Fruit fly (Drosophila melanogaster) whole organism, embryonic: ENCODE results near the gene CG8051.

Experiments
- Adf1 ChIP-seq: fragments of 200-800 bp; sonication (Bioruptor generic); IDR thresholded peaks from 2 replicates; pipeline ENCODE4 v1.3.6; 2022; ENCODE audit warnings: missing biosample characterization, missing genetic modification characterization
- C15 ChIP-seq: fragments of 200-800 bp; sonication (Bioruptor generic); IDR thresholded peaks from 3 replicates; pipeline ENCODE4 v1.3.6; 2022; ENCODE audit warnings: missing biosample characterization, missing genetic modification characterization
- CG10209 ChIP-seq: fragments of 200-800 bp; sonication (Bioruptor generic); optimal IDR thresholded peaks from 3 replicates; lab custom pipeline; 2017; ENCODE audit warnings: missing biosample characterization, mild to moderate bottlenecking, missing genetic modification characterization, missing genetic modification reagents
- CG12071 ChIP-seq: fragments of 200-800 bp; sonication (Bioruptor generic); optimal IDR thresholded peaks from 3 replicates; lab custom pipeline; 2018; ENCODE audit warnings: missing biosample characterization, mild to moderate bottlenecking, missing genetic modification characterization
- CG13287 ChIP-seq: fragments of 200-800 bp; sonication (Bioruptor generic); IDR thresholded peaks from 2 replicates; pipeline ENCODE4 v1.3.6; 2022; ENCODE audit warnings: missing biosample characterization, missing genetic modification characterization; ENCODE audit not compliant: partially characterized antibody
- CG14965 ChIP-seq: fragments of 200-800 bp; sonication (Bioruptor generic); optimal IDR thresholded peaks from 2 replicates; lab custom pipeline; 2016; ENCODE audit warnings: missing biosample characterization, missing genetic modification characterization, borderline replicate concordance
- CG2129 ChIP-seq: fragments of 200-800 bp; sonication (Bioruptor generic); IDR thresholded peaks from 2 replicates; pipeline ENCODE4 v1.3.6; 2022; ENCODE audit warnings: missing biosample characterization, missing genetic modification characterization; ENCODE audit not compliant: partially characterized antibody
- CG31441 ChIP-seq: fragments of 200-800 bp; sonication (Bioruptor generic); IDR thresholded peaks from 2 replicates; pipeline ENCODE4 v1.3.6; 2022; ENCODE audit warnings: missing biosample characterization, missing genetic modification characterization
- CG34422 ChIP-seq: fragments of 200-800 bp; sonication (Bioruptor generic); IDR thresholded peaks from 3 replicates; pipeline ENCODE4 v1.3.6; 2022; ENCODE audit warnings: missing biosample characterization, missing genetic modification characterization
- CG3838 ChIP-seq: fragments of 200-800 bp; sonication (Bioruptor generic); optimal IDR thresholded peaks from 3 replicates; lab custom pipeline; 2016; ENCODE audit warnings: missing biosample characterization, missing genetic modification characterization
- CG6765 ChIP-seq: fragments of 200-800 bp; sonication (Bioruptor generic); optimal IDR thresholded peaks from 3 replicates; lab custom pipeline; 2017; ENCODE audit warnings: missing biosample characterization, mild to moderate bottlenecking, missing genetic modification characterization
- CG7271 ChIP-seq: fragments of 200-800 bp; sonication (Bioruptor generic); optimal IDR thresholded peaks from 2 replicates; lab custom pipeline; 2018; ENCODE audit warnings: missing biosample characterization, mild to moderate bottlenecking, missing genetic modification characterization, moderate library complexity
- Drgx ChIP-seq: fragments of 200-800 bp; sonication (Bioruptor generic); IDR thresholded peaks from 2 replicates; pipeline ENCODE4 v1.3.6; 2022; ENCODE audit warnings: missing biosample characterization, missing genetic modification characterization
- Fer2 ChIP-seq: fragments of 200-800 bp; sonication (Bioruptor generic); optimal IDR thresholded peaks from 2 replicates; lab custom pipeline; 2018; ENCODE audit warnings: missing biosample characterization, mild to moderate bottlenecking, missing genetic modification characterization, moderate library complexity
- Oli ChIP-seq: fragments of 200-800 bp; sonication (Bioruptor generic); optimal IDR thresholded peaks from 2 replicates; lab custom pipeline; 2018; ENCODE audit warnings: missing biosample characterization, mild to moderate bottlenecking, missing genetic modification characterization, moderate library complexity
- Scr ChIP-seq: fragments of 200-800 bp; sonication (Bioruptor generic); IDR thresholded peaks from 2 replicates; pipeline ENCODE4 v1.3.6; 2022; ENCODE audit warnings: missing biosample characterization, missing genetic modification characterization; ENCODE audit not compliant: partially characterized antibody
- Sox100B ChIP-seq: fragments of 200-800 bp; sonication (Bioruptor generic); optimal IDR thresholded peaks from 3 replicates; lab custom pipeline; 2018; ENCODE audit warnings: missing biosample characterization, mild to moderate bottlenecking, missing genetic modification characterization
- Usf ChIP-seq: fragments of 200-800 bp; sonication (Bioruptor generic); optimal IDR thresholded peaks from 2 replicates; lab custom pipeline; 2017; ENCODE audit warnings: missing genotype, missing biosample characterization, missing genetic modification characterization
- Xbp1 ChIP-seq: fragments of 200-800 bp; sonication (Bioruptor generic); optimal IDR thresholded peaks from 3 replicates; lab custom pipeline; 2016; ENCODE audit warnings: missing biosample characterization, mild to moderate bottlenecking, missing genetic modification characterization
- YL-1 ChIP-seq: fragments of 200-800 bp; sonication (Bioruptor generic); optimal IDR thresholded peaks from 3 replicates; lab custom pipeline; 2017; ENCODE audit warnings: missing biosample characterization, mild to moderate bottlenecking, missing genetic modification characterization
- ash1 ChIP-seq: fragments of 200-800 bp; sonication (Bioruptor generic); optimal IDR thresholded peaks from 2 replicates; lab custom pipeline; 2018; ENCODE audit warnings: missing biosample characterization, mild to moderate bottlenecking, missing genetic modification characterization
- ato ChIP-seq: fragments of 200-800 bp; sonication (Bioruptor generic); IDR thresholded peaks from 2 replicates; pipeline ENCODE4 v1.3.6; 2022; ENCODE audit warnings: missing biosample characterization, missing genetic modification characterization; ENCODE audit not compliant: partially characterized antibody
- bowl ChIP-seq: fragments of 200-800 bp; sonication (Bioruptor generic); IDR thresholded peaks from 2 replicates; pipeline ENCODE4 v1.3.6; 2022; ENCODE audit warnings: missing biosample characterization, missing genetic modification characterization
- ci ChIP-seq: fragments of 200-800 bp; sonication (Bioruptor generic); IDR thresholded peaks from 3 replicates; pipeline ENCODE4 v1.3.6; 2022; ENCODE audit warnings: missing biosample characterization, missing genetic modification characterization
- ewg ChIP-seq: fragments of 200-800 bp; sonication (Bioruptor generic); optimal IDR thresholded peaks from 3 replicates; lab custom pipeline; 2017; ENCODE audit warnings: mild to moderate bottlenecking, missing biosample characterization, missing genetic modification reagents, missing genetic modification characterization
- eyg ChIP-seq: fragments of 200-800 bp; sonication (Bioruptor generic); optimal IDR thresholded peaks from 3 replicates; lab custom pipeline; 2016; ENCODE audit warnings: missing biosample characterization, missing genetic modification characterization
- fd3F ChIP-seq: fragments of 200-800 bp; sonication (Bioruptor generic); optimal IDR thresholded peaks from 2 replicates; lab custom pipeline; 2018; ENCODE audit warnings: missing biosample characterization, mild to moderate bottlenecking, missing genetic modification characterization, moderate library complexity
- fd64A ChIP-seq: fragments of 200-800 bp; sonication (Bioruptor generic); optimal IDR thresholded peaks from 3 replicates; lab custom pipeline; 2018; ENCODE audit warnings: missing biosample characterization, mild to moderate bottlenecking, missing genetic modification characterization
- gro ChIP-seq: fragments of 200-800 bp; sonication (Bioruptor generic); optimal IDR thresholded peaks from 2 replicates; lab custom pipeline; 2016; ENCODE audit warnings: missing biosample characterization, missing genetic modification characterization
- insv ChIP-seq, 2 experiments: fragments of 200-800 bp; sonication (Bioruptor generic); optimal IDR thresholded peaks; 3 replicates each; lab custom pipeline; 2016 to 2018; ENCODE audit warnings: missing biosample characterization in 2 of 2, missing genetic modification characterization in 2 of 2
- schlank ChIP-seq: fragments of 200-800 bp; sonication (Bioruptor generic); optimal IDR thresholded peaks from 2 replicates; lab custom pipeline; 2018; ENCODE audit warnings: missing biosample characterization, mild to moderate bottlenecking, missing genetic modification characterization
- sima ChIP-seq: fragments of 200-800 bp; sonication (Bioruptor generic); optimal IDR thresholded peaks from 2 replicates; lab custom pipeline; 2016; ENCODE audit warnings: missing biosample characterization, missing genetic modification characterization
- stc ChIP-seq: fragments of 200-800 bp; sonication (Bioruptor generic); IDR thresholded peaks from 2 replicates; pipeline ENCODE4 v1.3.6; 2022; ENCODE audit warnings: missing biosample characterization, missing genetic modification characterization
- twi ChIP-seq: fragments of 200-800 bp; optimal IDR thresholded peaks from 2 replicates; lab custom pipeline; 2019; ENCODE audit warnings: missing biosample characterization, mild to moderate bottlenecking, missing genetic modification characterization, moderate library complexity
- z ChIP-seq: fragments of 200-800 bp; sonication (Bioruptor generic); IDR thresholded peaks from 3 replicates; pipeline ENCODE4 v1.3.6; 2022; ENCODE audit warnings: missing biosample characterization, missing genetic modification characterization

The CG8051 gene

DNA sequence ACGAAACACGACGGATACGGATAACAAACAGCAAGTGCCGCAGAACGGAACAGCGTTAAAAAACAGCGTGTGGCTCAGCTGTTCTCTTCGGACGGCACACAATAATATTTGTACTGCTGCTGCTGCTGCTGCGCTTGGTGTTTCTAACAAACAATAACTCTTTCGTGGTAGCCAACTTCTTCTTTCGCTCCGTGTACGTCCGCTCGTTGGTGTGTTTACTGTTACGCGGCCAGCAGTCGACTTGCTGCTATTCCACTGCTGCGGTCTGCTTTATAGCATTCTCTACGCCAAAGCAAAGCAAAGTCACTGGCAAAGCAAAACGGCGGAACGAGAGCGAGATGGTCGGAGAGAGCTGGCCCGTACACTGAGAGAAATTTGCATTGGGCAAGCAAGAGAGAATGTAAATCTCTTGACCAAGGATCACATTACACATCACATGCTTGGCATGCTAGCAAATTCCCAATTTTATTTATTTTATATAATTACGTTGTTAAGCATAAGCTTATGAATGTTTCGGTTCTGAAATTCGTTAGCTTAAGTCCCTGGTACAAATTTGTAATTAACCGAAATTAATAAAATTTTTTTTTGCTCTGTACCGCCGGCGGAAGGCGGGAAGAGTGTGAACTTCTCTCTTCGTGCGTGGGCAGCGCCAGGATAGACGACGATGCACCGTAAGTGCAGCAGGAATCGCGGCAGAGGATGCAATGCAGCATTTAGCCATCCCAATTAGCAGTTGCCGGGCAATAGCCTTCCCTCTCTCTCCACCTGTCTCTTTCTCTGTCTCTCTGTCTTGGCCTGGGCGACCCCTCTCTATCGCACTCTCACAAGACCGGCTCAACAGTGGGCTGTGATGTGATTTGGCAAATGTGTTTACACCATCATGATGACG lies 14.3 kb upstream of the CG8051 start, which contains the start of gene out (continued):
- TF ChIP-seq CG12071 (GFP tag; lab: Kevin White, UChicago), result peak; percentile 86
- peak; percentile 87 for TF ChIP-seq fd3F (GFP tag; lab: Kevin White, UChicago)
- TF ChIP-seq CG14965 (GFP tag; lab: Kevin White, UChicago), result peak; percentile 22
- TF ChIP-seq CG2129, result no peak
- TF ChIP-seq CG3838 (GFP tag; lab: Kevin White, UChicago), result peak; percentile 68
- TF ChIP-seq CG13287 (GFP tag; lab: Robert Waterston, UW), result peak; percentile 30; the same call in 1 of the 2 replicates
- TF ChIP-seq CG7271 (tag; lab: Kevin White, UChicago), result peak; percentile 57
- peak; percentile 87 for TF ChIP-seq C15
- peak; percentile 47 for TF ChIP-seq sima (GFP tag; lab: Kevin White, UChicago)
- peak; percentile 95 for TF ChIP-seq Xbp1
- peak; percentile 78 for TF ChIP-seq Adf1 (GFP tag; lab: Robert Waterston, UW)
- peak; percentile 75 for TF ChIP-seq YL-1
- TF ChIP-seq ci (GFP tag; lab: Robert Waterston, UW), result peak; percentile 94
- peak; percentile 91 for TF ChIP-seq CG31441 (GFP tag; lab: Robert Waterston, UW)
- peak; percentile 89 for TF ChIP-seq schlank
- peak; percentile 93 for TF ChIP-seq stc (GFP tag; lab: Robert Waterston, UW)
- TF ChIP-seq Sox100B (GFP tag; lab: Kevin White, UChicago), result peak; percentile 94
- TF ChIP-seq insv (GFP tag; optimal IDR thresholded peaks at IDR 0.05; lab: Kevin White, UChicago), result peak; percentile 22 to 53
- peak; percentile 86 for TF ChIP-seq Fer2 (tag; lab: Kevin White, UChicago)
- no peak for TF ChIP-seq z (GFP tag; lab: Robert Waterston, UW)
- TF ChIP-seq ato (GFP tag; lab: Robert Waterston, UW), result 0 out of 2 replicates have a peak, but pooled peaks have one; percentile 29
- no peak for TF ChIP-seq ash1
- TF ChIP-seq ewg, result peak; percentile 91
- peak; percentile 94 for TF ChIP-seq Usf (GFP tag; lab: Kevin White, UChicago)
- TF ChIP-seq Drgx (GFP tag; lab: Robert Waterston, UW), result peak; percentile 95
- TF ChIP-seq CG10209 (GFP tag; lab: Kevin White, UChicago), result peak; percentile 95
- TF ChIP-seq bowl (GFP tag; lab: Robert Waterston, UW), result peak; percentile 87
- peak; percentile 85 for TF ChIP-seq gro (GFP tag; lab: Kevin White, UChicago)

dm6 chrX:19318924-19319323 lies 11.2 kb upstream of the CG8051 start:
- TF ChIP-seq eyg (GFP tag; lab: Kevin White, UChicago), result no peak
- no peak for TF ChIP-seq Usf (GFP tag; lab: Kevin White, UChicago)
- no peak for TF ChIP-seq Oli (tag; lab: Kevin White, UChicago)
- no peak for TF ChIP-seq CG34422 (GFP tag; lab: Robert Waterston, UW)
- TF ChIP-seq twi (tag; lab: Kevin White, UChicago), result peak; percentile 91
- no peak for TF ChIP-seq fd64A (GFP tag; lab: Kevin White, UChicago)
- TF ChIP-seq Scr (GFP tag; lab: Robert Waterston, UW), result no peak
- no peak for TF ChIP-seq CG6765 (GFP tag; lab: Kevin White, UChicago)
- TF ChIP-seq, all 482 proteins: peak for 1
